Worm (Caenorhabditis elegans) whole organism, young adult: ENCODE results near the gene vha-13.

Source experiments
- F49E8.2 ChIP-seq: sonication (generic microtip); optimal IDR thresholded peaks from 3 replicates; lab custom pipeline; 2017; ENCODE audit warnings: missing genetic modification characterization, mild to moderate bottlenecking, missing compliant biosample characterization, antibody characterized with exemption, moderate library complexity; ENCODE audit not compliant: insufficient read depth
- ama-1 ChIP-seq, 3 experiments: fragments of 150-350 bp in 1 of 3; sonication (generic microtip) in 2 of 3; optimal IDR thresholded peaks; 2 replicates each; lab custom pipeline; 2014 to 2018; ENCODE audit warnings: missing biosample characterization in 2 of 3, missing genetic modification characterization in 2 of 3, missing genetic modification reagents in 2 of 3
- aptf-3 ChIP-seq: fragments of 200-800 bp; sonication (Bioruptor generic); IDR thresholded peaks from 2 replicates; pipeline ENCODE4 v1.3.6; 2022; ENCODE audit warnings: missing genetic modification characterization, missing compliant biosample characterization
- athp-1 ChIP-seq: sonication (generic microtip); optimal IDR thresholded peaks from 2 replicates; lab custom pipeline; 2017; ENCODE audit warnings: mild to moderate bottlenecking, missing genetic modification characterization, missing compliant biosample characterization
- hrde-1 ChIP-seq: sonication (generic microtip); optimal IDR thresholded peaks from 2 replicates; lab custom pipeline; 2016; ENCODE audit warnings: missing genetic modification characterization, mild to moderate bottlenecking, missing compliant biosample characterization, moderate library complexity, missing genotype, missing genetic modification reagents, borderline replicate concordance
- lsy-27 ChIP-seq: sonication (generic microtip); optimal IDR thresholded peaks from 2 replicates; lab custom pipeline; 2017; ENCODE audit warnings: missing genetic modification characterization, mild to moderate bottlenecking, missing compliant biosample characterization, antibody characterized with exemption, missing genotype, borderline replicate concordance; ENCODE audit not compliant: insufficient read depth
- mel-28 ChIP-seq: sonication (generic microtip); optimal IDR thresholded peaks from 2 replicates; lab custom pipeline; 2016; ENCODE audit warnings: borderline replicate concordance, mild to moderate bottlenecking, missing genetic modification characterization, missing compliant biosample characterization
- nfya-1 ChIP-seq: sonication (generic microtip); optimal IDR thresholded peaks from 2 replicates; lab custom pipeline; 2017; ENCODE audit warnings: antibody characterized with exemption, missing compliant biosample characterization, missing genetic modification characterization, borderline replicate concordance; ENCODE audit not compliant: insufficient read depth
- pha-4 ChIP-seq: fragments of 150-350 bp; sonication (generic microtip); optimal IDR thresholded peaks from 2 replicates; lab custom pipeline; 2014; ENCODE audit warnings: missing biosample characterization, missing genetic modification reagents, missing genetic modification characterization
- snpc-4 ChIP-seq, 5 experiments: fragments of 150-350 bp in 1 of 5; sonication (generic microtip) in 4 of 5; optimal IDR thresholded peaks; 2 replicates each; lab custom pipeline; 2014 to 2018; ENCODE audit warnings: missing genetic modification characterization in 5 of 5, missing biosample characterization in 3 of 5, antibody characterized with exemption in 2 of 5, mild to moderate bottlenecking in 2 of 5, missing compliant biosample characterization in 2 of 5, missing genotype in 2 of 5, moderate library complexity in 2 of 5, missing genetic modification reagents in 1 of 5
- unc-62 ChIP-seq: fragments of 150-350 bp; optimal IDR thresholded peaks from 2 replicates; lab custom pipeline; 2014; ENCODE audit warnings: missing biosample characterization, missing genetic modification reagents, missing genetic modification characterization
- ztf-18 ChIP-seq: sonication (generic microtip); optimal IDR thresholded peaks from 2 replicates; lab custom pipeline; 2016; ENCODE audit warnings: missing genotype, mild to moderate bottlenecking, missing genetic modification characterization, missing compliant biosample characterization
- ztf-6 ChIP-seq: fragments of 200-800 bp; sonication (Bioruptor generic); IDR thresholded peaks from 2 replicates; pipeline ENCODE4 v1.3.6; 2022; ENCODE audit warnings: missing genetic modification reagents, missing genetic modification characterization, missing compliant biosample characterization

ce11 chrV:14317621-14318020 is 33.9 kb upstream of the vha-13 start:
- TF ChIP-seq ztf-6 (GFP tag; lab: Robert Waterston, UW): no peak
- no peak for TF ChIP-seq F49E8.2 (tag; lab: Kevin White, UChicago)
- no peak for TF ChIP-seq nfya-1 (tag; lab: Kevin White, UChicago)
- TF ChIP-seq athp-1 (tag; lab: Kevin White, UChicago): no peak
- TF ChIP-seq lsy-27: no peak
- TF ChIP-seq ama-1 (optimal IDR thresholded peaks at IDR 0.05; lab: Kevin White, UChicago): no peak
- TF ChIP-seq ama-1 (GFP tag; optimal IDR thresholded peaks at IDR 0.05; lab: Kevin White, UChicago): no peak
- TF ChIP-seq mel-28 (tag; lab: Kevin White, UChicago): no peak
- TF ChIP-seq snpc-4 (GFP tag; optimal IDR thresholded peaks at IDR 0.05; lab: Kevin White, UChicago): no peak
- TF ChIP-seq snpc-4 (tag; optimal IDR thresholded peaks at IDR 0.05; lab: Kevin White, UChicago): no peak
- TF ChIP-seq ztf-18 (tag; lab: Kevin White, UChicago): no peak
- TF ChIP-seq unc-62 (GFP tag; lab: Kevin White, UChicago): no peak
- no peak for TF ChIP-seq aptf-3 (GFP tag; lab: Robert Waterston, UW)
- TF ChIP-seq pha-4 (tag; lab: Kevin White, UChicago): no peak
- no peak for TF ChIP-seq hrde-1 (tag; lab: Kevin White, UChicago)
